Fruit fly (Drosophila melanogaster): ENCODE measurements around the gene CG6576.

Gene CG6576

DNA sequence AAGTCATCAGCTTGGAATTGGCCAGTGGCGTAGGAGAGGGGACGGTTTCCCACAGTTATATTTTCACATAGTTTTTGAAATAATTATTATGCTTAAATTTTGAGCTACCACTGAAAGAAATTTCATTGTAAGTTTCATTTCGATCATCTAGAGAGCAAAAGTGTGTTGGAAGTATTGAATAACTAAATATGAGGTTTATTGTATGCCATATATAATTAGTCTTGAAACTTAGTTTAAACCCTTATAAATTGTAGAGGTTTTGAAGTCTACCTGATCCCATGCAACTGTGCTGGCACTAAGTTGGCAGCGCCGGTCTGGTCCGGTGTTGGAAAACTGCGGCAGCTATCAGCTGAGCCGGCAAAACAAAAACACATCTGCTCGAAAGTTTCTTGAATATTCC, 34.6 kb upstream of the CG6576 start, which contains the start of the genes CG32022 and CG6511 (continued):
- TF ChIP-seq hkb (optimal IDR thresholded peaks at IDR 0.05) = peak; percentile 48
- TF ChIP-seq hkb (GFP tag; IDR thresholded peaks at IDR 0.05) = peak; percentile 95
- peak; percentile 88 for TF ChIP-seq tup (GFP tag; optimal IDR thresholded peaks at IDR 0.05)
- TF ChIP-seq CTCF (GFP tag; optimal IDR thresholded peaks at IDR 0.05) = peak; percentile 50
- peak; percentile 90 for TF ChIP-seq ara (GFP tag; IDR thresholded peaks at IDR 0.05)
- TF ChIP-seq dati (GFP tag; IDR thresholded peaks at IDR 0.05) = no peak; the same call in 1 of the 2 replicates
- TF ChIP-seq Med (GFP tag) = peak; percentile 99
- TF ChIP-seq CG31441 (GFP tag; IDR thresholded peaks at IDR 0.05) = peak; percentile 94
- peak; percentile 95 for TF ChIP-seq CG14441 (GFP tag; IDR thresholded peaks at IDR 0.05)
- TF ChIP-seq CG12219 (GFP tag; optimal IDR thresholded peaks at IDR 0.05) = peak; percentile 92
- peak; percentile 89 for TF ChIP-seq psq (GFP tag; optimal IDR thresholded peaks at IDR 0.05)
- TF ChIP-seq ranshi (GFP tag; IDR thresholded peaks at IDR 0.05) = peak; percentile 96
- TF ChIP-seq h (optimal IDR thresholded peaks at IDR 0.05) = no peak
- TF ChIP-seq unc-4 (GFP tag; IDR thresholded peaks at IDR 0.05; ENCODE audit: partially characterized antibody) = no peak
- peak; percentile 93 for TF ChIP-seq Sin3A (optimal IDR thresholded peaks at IDR 0.05)
- peak; percentile 90 for TF ChIP-seq Neu2 (GFP tag; optimal IDR thresholded peaks at IDR 0.05; ENCODE audit: borderline replicate concordance)
- TF ChIP-seq Nf-YC (tag; optimal IDR thresholded peaks at IDR 0.05) = peak; percentile 92
- peak; percentile 97 for TF ChIP-seq CG3281 (GFP tag; optimal IDR thresholded peaks at IDR 0.05)
- peak; percentile 92 for TF ChIP-seq wor (GFP tag; IDR thresholded peaks at IDR 0.05)
- TF ChIP-seq insv (GFP tag; optimal IDR thresholded peaks at IDR 0.05) = peak; percentile 15 to 81
- TF ChIP-seq jing (GFP tag; optimal IDR thresholded peaks at IDR 0.05) = peak; percentile 93
- no peak for TF ChIP-seq hb (GFP tag; IDR thresholded peaks at IDR 0.05; ENCODE audit: partially characterized antibody)
- peak; percentile 89 for TF ChIP-seq CG12071 (GFP tag; optimal IDR thresholded peaks at IDR 0.05)
- peak; percentile 98 for TF ChIP-seq Dip3 (GFP tag; optimal IDR thresholded peaks at IDR 0.05)
- TF ChIP-seq caup (GFP tag; optimal IDR thresholded peaks at IDR 0.05; ENCODE audit: severe bottlenecking) = peak; percentile 97
- peak; percentile 98 for TF ChIP-seq B-H2 (GFP tag; optimal IDR thresholded peaks at IDR 0.05)
- peak; percentile 89 for TF ChIP-seq nom (GFP tag; optimal IDR thresholded peaks at IDR 0.05)
- peak; percentile 30 for TF ChIP-seq CG15479 (GFP tag; optimal IDR thresholded peaks at IDR 0.05)
- TF ChIP-seq zfh1 (GFP tag; IDR thresholded peaks at IDR 0.05) = peak; percentile 94
- TF ChIP-seq H2.0 (GFP tag; IDR thresholded peaks at IDR 0.05) = peak; percentile 94
- peak; percentile 98 for TF ChIP-seq CHES-1-like (GFP tag; optimal IDR thresholded peaks at IDR 0.05)
- TF ChIP-seq luna (GFP tag; optimal IDR thresholded peaks at IDR 0.05) = peak; percentile 94
- TF ChIP-seq Oli (tag; optimal IDR thresholded peaks at IDR 0.05) = peak; percentile 97
- peak; percentile 55 for TF ChIP-seq Hr39 (optimal IDR thresholded peaks at IDR 0.05)
- peak; percentile 66 for TF ChIP-seq pros (GFP tag; optimal IDR thresholded peaks at IDR 0.05)
- no peak for TF ChIP-seq Tbp (GFP tag; optimal IDR thresholded peaks at IDR 0.05)
- TF ChIP-seq HLHmδ (GFP tag; optimal IDR thresholded peaks at IDR 0.05) = no peak
- TF ChIP-seq CG9932 (GFP tag; IDR thresholded peaks at IDR 0.05) = peak; percentile 99
- TF ChIP-seq abd-A (tag; optimal IDR thresholded peaks at IDR 0.05) = no peak
- peak; percentile 99 for TF ChIP-seq CG2120 (GFP tag; optimal IDR thresholded peaks at IDR 0.05)
- TF ChIP-seq D19B (GFP tag; optimal IDR thresholded peaks at IDR 0.05) = peak; percentile 95
- peak; percentile 98 for TF ChIP-seq CG7839 (tag; optimal IDR thresholded peaks at IDR 0.05)
- TF ChIP-seq CG18476 (GFP tag; optimal IDR thresholded peaks at IDR 0.05) = peak; percentile 94
- TF ChIP-seq CG2129 (GFP tag; IDR thresholded peaks at IDR 0.05; ENCODE audit: partially characterized antibody) = no peak
- TF ChIP-seq Nf-YB (GFP tag; optimal IDR thresholded peaks at IDR 0.05) = peak; percentile 83
- TF ChIP-seq Eip74EF (GFP tag; optimal IDR thresholded peaks at IDR 0.05) = no peak
- TF ChIP-seq Awh (GFP tag; IDR thresholded peaks at IDR 0.05) = peak; percentile 90
- peak; percentile 95 for TF ChIP-seq CG17359 (tag; optimal IDR thresholded peaks at IDR 0.05)
- TF ChIP-seq Ets97D (GFP tag; optimal IDR thresholded peaks at IDR 0.05) = peak; percentile 90
- peak; percentile 92 for TF ChIP-seq CG17385 (GFP tag; optimal IDR thresholded peaks at IDR 0.05)
- TF ChIP-seq Dek (tag; optimal IDR thresholded peaks at IDR 0.05) = peak; percentile 96
- peak; percentile 99 for TF ChIP-seq zfh2 (GFP tag; optimal IDR thresholded peaks at IDR 0.05)
